Worm (Caenorhabditis elegans) whole organism, late embryonic: ENCODE data around the gene sre-51.

Experiments used
- C38D4.7 ChIP-seq: fragments of 200-800 bp; sonication (Bioruptor generic); optimal IDR thresholded peaks from 2 replicates; lab custom pipeline; 2018; ENCODE audit warnings: mild to moderate bottlenecking, missing genetic modification characterization, moderate library complexity, missing compliant biosample characterization
- F13H6.1 ChIP-seq: sonication (generic microtip); optimal IDR thresholded peaks from 2 replicates; lab custom pipeline; 2016; ENCODE audit warnings: missing genetic modification characterization, missing compliant biosample characterization
- K02D7.2 ChIP-seq: sonication (generic microtip); optimal IDR thresholded peaks from 2 replicates; lab custom pipeline; 2017; ENCODE audit warnings: mild to moderate bottlenecking, missing genetic modification characterization, missing compliant biosample characterization
- Y22D7AL.16 ChIP-seq: sonication (generic microtip); optimal IDR thresholded peaks from 2 replicates; lab custom pipeline; 2016; ENCODE audit warnings: missing genetic modification characterization, missing compliant biosample characterization
- ceh-14 ChIP-seq: sonication (generic microtip); optimal IDR thresholded peaks from 2 replicates; lab custom pipeline; 2016; ENCODE audit warnings: missing genotype, missing genetic modification characterization, missing compliant biosample characterization
- ceh-18 ChIP-seq: sonication (generic microtip); optimal IDR thresholded peaks from 2 replicates; lab custom pipeline; 2016; ENCODE audit warnings: missing genetic modification characterization, missing compliant biosample characterization
- ceh-19 ChIP-seq: fragments of 200-800 bp; sonication (Bioruptor generic); optimal IDR thresholded peaks from 2 replicates; lab custom pipeline; 2018; ENCODE audit warnings: mild to moderate bottlenecking, missing genetic modification characterization, missing compliant biosample characterization
- ceh-48 ChIP-seq: sonication (generic microtip); optimal IDR thresholded peaks from 2 replicates; lab custom pipeline; 2016; ENCODE audit warnings: missing genetic modification characterization, inconsistent platforms, missing compliant biosample characterization
- che-1 ChIP-seq: sonication (generic microtip); optimal IDR thresholded peaks from 2 replicates; lab custom pipeline; 2016; ENCODE audit warnings: mild to moderate bottlenecking, missing genetic modification characterization, missing compliant biosample characterization
- dmd-4 ChIP-seq: sonication (generic microtip); optimal IDR thresholded peaks from 2 replicates; lab custom pipeline; 2016; ENCODE audit warnings: borderline replicate concordance, missing genetic modification characterization, missing compliant biosample characterization
- dve-1 ChIP-seq: sonication (generic microtip); optimal IDR thresholded peaks from 2 replicates; lab custom pipeline; 2017; ENCODE audit warnings: antibody characterized with exemption, mild to moderate bottlenecking, missing genetic modification characterization, missing compliant biosample characterization
- elt-4 ChIP-seq: sonication (generic microtip); optimal IDR thresholded peaks from 2 replicates; lab custom pipeline; 2016; ENCODE audit warnings: missing genetic modification characterization, missing compliant biosample characterization
- ets-4 ChIP-seq: sonication (generic microtip); optimal IDR thresholded peaks from 2 replicates; lab custom pipeline; 2016; ENCODE audit warnings: missing genetic modification characterization, missing compliant biosample characterization
- eyg-1 ChIP-seq: sonication (generic microtip); optimal IDR thresholded peaks from 2 replicates; lab custom pipeline; 2016; ENCODE audit warnings: missing genotype, missing genetic modification characterization, missing compliant biosample characterization
- fax-1 ChIP-seq: sonication (generic microtip); optimal IDR thresholded peaks from 2 replicates; lab custom pipeline; 2016; ENCODE audit warnings: missing genotype, missing genetic modification characterization, missing compliant biosample characterization
- fkh-6 ChIP-seq: sonication (generic microtip); optimal IDR thresholded peaks from 2 replicates; lab custom pipeline; 2016; ENCODE audit warnings: missing genetic modification characterization, missing compliant biosample characterization
- gmeb-2 ChIP-seq: sonication (generic microtip); optimal IDR thresholded peaks from 2 replicates; lab custom pipeline; 2016; ENCODE audit warnings: missing genetic modification characterization, inconsistent platforms, missing compliant biosample characterization
- hlh-30 ChIP-seq: sonication (generic microtip); optimal IDR thresholded peaks from 2 replicates; lab custom pipeline; 2017; ENCODE audit warnings: antibody characterized with exemption, missing genetic modification characterization, missing compliant biosample characterization; ENCODE audit not compliant: insufficient read depth
- hlh-8 ChIP-seq: sonication (generic microtip); optimal IDR thresholded peaks from 2 replicates; lab custom pipeline; 2016; ENCODE audit warnings: missing genotype, missing genetic modification characterization, missing compliant biosample characterization
- lin-11 ChIP-seq: fragments of 200-800 bp; sonication (Bioruptor generic); optimal IDR thresholded peaks from 2 replicates; lab custom pipeline; 2018; ENCODE audit warnings: mild to moderate bottlenecking, missing genetic modification characterization, missing compliant biosample characterization
- madf-2 ChIP-seq: sonication (generic microtip); optimal IDR thresholded peaks from 2 replicates; lab custom pipeline; 2017; ENCODE audit warnings: missing genetic modification characterization, missing compliant biosample characterization
- nhr-232 ChIP-seq: sonication (generic microtip); optimal IDR thresholded peaks from 2 replicates; lab custom pipeline; 2016; ENCODE audit warnings: missing genetic modification characterization, missing compliant biosample characterization
- npax-4 ChIP-seq: sonication (generic microtip); optimal IDR thresholded peaks from 2 replicates; lab custom pipeline; 2016; ENCODE audit warnings: missing genetic modification characterization, missing compliant biosample characterization
- odd-2 ChIP-seq: sonication (generic microtip); optimal IDR thresholded peaks from 2 replicates; lab custom pipeline; 2017; ENCODE audit warnings: antibody characterized with exemption, mild to moderate bottlenecking, missing genetic modification characterization, missing compliant biosample characterization
- pha-2 ChIP-seq: sonication (generic microtip); optimal IDR thresholded peaks from 2 replicates; lab custom pipeline; 2017; ENCODE audit warnings: mild to moderate bottlenecking, missing genetic modification characterization, missing compliant biosample characterization
- pha-4 ChIP-seq: fragments of 150-350 bp; optimal IDR thresholded peaks from 2 replicates; lab custom pipeline; 2018; ENCODE audit warnings: missing biosample characterization, missing genetic modification reagents, missing genetic modification characterization
- pqm-1 ChIP-seq: sonication (generic microtip); optimal IDR thresholded peaks from 2 replicates; lab custom pipeline; 2016; ENCODE audit warnings: missing genetic modification characterization, missing compliant biosample characterization
- syd-9 ChIP-seq: sonication (generic microtip); optimal IDR thresholded peaks from 2 replicates; lab custom pipeline; 2016; ENCODE audit warnings: mild to moderate bottlenecking, missing genetic modification characterization, moderate library complexity, missing compliant biosample characterization
- tbx-2 ChIP-seq: sonication (generic microtip); optimal IDR thresholded peaks from 2 replicates; lab custom pipeline; 2016; ENCODE audit warnings: missing genetic modification characterization, missing compliant biosample characterization
- unc-42 ChIP-seq: sonication (generic microtip); optimal IDR thresholded peaks from 2 replicates; lab custom pipeline; 2016; ENCODE audit warnings: missing genotype, missing genetic modification characterization, missing compliant biosample characterization
- unc-55 ChIP-seq: sonication (generic microtip); optimal IDR thresholded peaks from 2 replicates; lab custom pipeline; 2017; ENCODE audit warnings: missing biosample characterization, missing genetic modification reagents, missing genetic modification characterization
- zip-5 ChIP-seq: sonication (generic microtip); optimal IDR thresholded peaks from 2 replicates; lab custom pipeline; 2016; ENCODE audit warnings: missing genetic modification characterization, missing compliant biosample characterization

Gene sre-51

ce11 chrII:12279259-12279658 lies 32.4 kb upstream of the sre-51 start, which contains the start of the genes tric-1B.2 and Y57A10A.29:
tric-1B.2 (minus strand) TSS chrII:12279387.
Y57A10A.29 (plus strand) TSS chrII:12279561.
- no peak for TF ChIP-seq ceh-19 (GFP tag; lab: Kevin White, UChicago)
- TF ChIP-seq unc-42 (tag; lab: Kevin White, UChicago): peak; percentile 61

ce11 chrII:12280360-12280759 lies 31.3 kb upstream of the sre-51 start, which contains the start of gene ife-5:
ife-5 (plus strand) TSS chrII:12280660.
- TF ChIP-seq tbx-2 (tag; lab: Kevin White, UChicago): no peak
- TF ChIP-seq unc-42 (tag; lab: Kevin White, UChicago): no peak
- TF ChIP-seq hlh-8 (tag; lab: Kevin White, UChicago): no peak
- no peak for TF ChIP-seq elt-4 (tag; lab: Kevin White, UChicago)
- no peak for TF ChIP-seq odd-2 (tag; lab: Kevin White, UChicago)
- no peak for TF ChIP-seq unc-55 (GFP tag; lab: Kevin White, UChicago)
- no peak for TF ChIP-seq ceh-19 (GFP tag; lab: Kevin White, UChicago)
- no peak for TF ChIP-seq eyg-1 (tag; lab: Kevin White, UChicago)
- TF ChIP-seq nhr-232 (tag; lab: Kevin White, UChicago): no peak
- TF ChIP-seq dmd-4 (tag; lab: Kevin White, UChicago): no peak
- TF ChIP-seq dve-1 (tag; lab: Kevin White, UChicago): no peak
- no peak for TF ChIP-seq ceh-14 (tag; lab: Kevin White, UChicago)
- TF ChIP-seq fkh-6 (tag; lab: Kevin White, UChicago): no peak
- no peak for TF ChIP-seq che-1
- TF ChIP-seq, all 69 proteins: peak for 0

ce11 chrII:12284045-12284444 lies 27.6 kb upstream of the sre-51 start:
- TF ChIP-seq fax-1: no peak
- no peak for TF ChIP-seq lin-11 (tag; lab: Kevin White, UChicago)
- TF ChIP-seq ceh-14 (tag; lab: Kevin White, UChicago): no peak
- TF ChIP-seq unc-42 (tag; lab: Kevin White, UChicago): no peak
- TF ChIP-seq npax-4: no peak
- no peak for TF ChIP-seq ets-4 (tag; lab: Kevin White, UChicago)
- no peak for TF ChIP-seq syd-9 (tag; lab: Kevin White, UChicago)
- TF ChIP-seq Y22D7AL.16 (tag; lab: Kevin White, UChicago): no peak

- TF ChIP-seq gmeb-2: no peak
- no peak for TF ChIP-seq pha-4 (tag; lab: Kevin White, UChicago)
- no peak for TF ChIP-seq zip-5 (tag; lab: Kevin White, UChicago)
- TF ChIP-seq unc-42 (tag; lab: Kevin White, UChicago): no peak
- no peak for TF ChIP-seq C38D4.7
Observed at ce11 chrII:12289085-12289484, 22.6 kb upstream of the sre-51 start, which contains the start of gene Y57A10A.31. Y57A10A.31 (plus strand) TSS chrII:12289385.

ce11 chrII:12296591-12296990 lies 15.1 kb upstream of the sre-51 start:
- TF ChIP-seq K02D7.2 (tag; lab: Kevin White, UChicago) (no peak), pqm-1 (tag; lab: Kevin White, UChicago) (no peak), ceh-18 (tag; lab: Kevin White, UChicago) (no peak), hlh-30 (tag; lab: Kevin White, UChicago) (peak; percentile 60), ceh-14 (tag; lab: Kevin White, UChicago) (no peak), lin-11 (tag; lab: Kevin White, UChicago) (no peak), F13H6.1 (no peak)

- no peak for TF ChIP-seq pha-2 (tag; lab: Kevin White, UChicago)
- peak; percentile 3 for TF ChIP-seq ceh-48 (tag; lab: Kevin White, UChicago)
- TF ChIP-seq madf-2 (tag; lab: Kevin White, UChicago): no peak
- no peak for TF ChIP-seq lin-11 (tag; lab: Kevin White, UChicago)
- no peak for TF ChIP-seq gmeb-2
Observed at ce11 chrII:12300680-12301079, 11.0 kb upstream of the sre-51 start.
